Worm (Caenorhabditis elegans) whole organism, young adult: Measurements from ENCODE around the gene C28C12.11.

ENCODE experiments used
- B0019.2 ChIP-seq: fragments of 200-800 bp; sonication (Bioruptor generic); conservative IDR thresholded peaks from 2 replicates; pipeline ENCODE4 v1.3.6; 2022; ENCODE audit warnings: missing genetic modification reagents, missing genetic modification characterization, missing compliant biosample characterization
- F33H1.4 ChIP-seq: fragments of 200-800 bp; sonication (Bioruptor generic); IDR thresholded peaks from 2 replicates; pipeline ENCODE4 v1.3.6; 2022; ENCODE audit warnings: missing genetic modification reagents, missing genetic modification characterization, missing compliant biosample characterization
- Y67H2A.10 ChIP-seq: fragments of 200-800 bp; sonication (Bioruptor generic); conservative IDR thresholded peaks from 2 replicates; pipeline ENCODE4 v1.3.6; 2022; ENCODE audit warnings: missing genetic modification reagents, missing genetic modification characterization, missing compliant biosample characterization
- ZK185.1 ChIP-seq: sonication (generic microtip); optimal IDR thresholded peaks from 2 replicates; lab custom pipeline; 2016; ENCODE audit warnings: mild to moderate bottlenecking, missing genetic modification characterization, missing compliant biosample characterization; ENCODE audit not compliant: poor library complexity, severe bottlenecking
- aptf-2 ChIP-seq: fragments of 200-800 bp; sonication (Bioruptor generic); conservative IDR thresholded peaks from 2 replicates; pipeline ENCODE4 v1.3.6; 2022; ENCODE audit warnings: missing genetic modification reagents, missing genetic modification characterization, missing compliant biosample characterization
- ceh-100 ChIP-seq: fragments of 200-800 bp; sonication (Bioruptor generic); IDR thresholded peaks from 2 replicates; pipeline ENCODE4 v1.3.6; 2022; ENCODE audit warnings: missing genetic modification reagents, missing genetic modification characterization, missing compliant biosample characterization
- efl-1 ChIP-seq: fragments of 150-350 bp; optimal IDR thresholded peaks from 2 replicates; lab custom pipeline; 2014; ENCODE audit warnings: missing biosample characterization, missing genetic modification reagents, missing genetic modification characterization
- nfya-1 ChIP-seq: sonication (generic microtip); optimal IDR thresholded peaks from 2 replicates; lab custom pipeline; 2017; ENCODE audit warnings: antibody characterized with exemption, missing compliant biosample characterization, missing genetic modification characterization, borderline replicate concordance; ENCODE audit not compliant: insufficient read depth
- pha-4 ChIP-seq: fragments of 150-350 bp; sonication (generic microtip); optimal IDR thresholded peaks from 2 replicates; lab custom pipeline; 2014; ENCODE audit warnings: missing biosample characterization, missing genetic modification reagents, missing genetic modification characterization
- snpc-1.3 ChIP-seq: sonication (generic microtip); optimal IDR thresholded peaks from 2 replicates; lab custom pipeline; 2017; ENCODE audit warnings: missing genetic modification characterization, mild to moderate bottlenecking, missing compliant biosample characterization, antibody characterized with exemption, moderate library complexity, missing genotype, missing genetic modification reagents; ENCODE audit not compliant: insufficient read depth
- snpc-3.4 ChIP-seq: sonication (generic microtip); optimal IDR thresholded peaks from 2 replicates; lab custom pipeline; 2017; ENCODE audit warnings: missing genetic modification characterization, mild to moderate bottlenecking, missing compliant biosample characterization, antibody characterized with exemption, moderate library complexity, missing genotype, missing genetic modification reagents
- zim-3 ChIP-seq: sonication (generic microtip); optimal IDR thresholded peaks from 2 replicates; lab custom pipeline; 2017; ENCODE audit warnings: mild to moderate bottlenecking, missing genetic modification characterization, moderate library complexity, missing compliant biosample characterization

ce11 chrIV:8473756-8474155, at the start of gene C28C12.11:
- TF ChIP-seq aptf-2 (no peak), ZK185.1 (tag; lab: Kevin White, UChicago) (no peak), zim-3 (tag; lab: Kevin White, UChicago) (no peak), pha-4 (tag; lab: Kevin White, UChicago) (no peak), snpc-1.3 (tag; lab: Kevin White, UChicago) (no peak), snpc-3.4 (tag; lab: Kevin White, UChicago) (no peak), B0019.2 (no peak), efl-1 (GFP tag; lab: Kevin White, UChicago) (no peak), Y67H2A.10 (GFP tag; lab: Robert Waterston, UW) (no peak), F33H1.4 (GFP tag; lab: Robert Waterston, UW) (no peak), ceh-100 (GFP tag; lab: Robert Waterston, UW) (no peak), nfya-1 (tag; lab: Kevin White, UChicago) (no peak)
